Worm (Caenorhabditis elegans): ENCODE measurements around the gene ZK686.5.

Gene ZK686.5

DNA sequence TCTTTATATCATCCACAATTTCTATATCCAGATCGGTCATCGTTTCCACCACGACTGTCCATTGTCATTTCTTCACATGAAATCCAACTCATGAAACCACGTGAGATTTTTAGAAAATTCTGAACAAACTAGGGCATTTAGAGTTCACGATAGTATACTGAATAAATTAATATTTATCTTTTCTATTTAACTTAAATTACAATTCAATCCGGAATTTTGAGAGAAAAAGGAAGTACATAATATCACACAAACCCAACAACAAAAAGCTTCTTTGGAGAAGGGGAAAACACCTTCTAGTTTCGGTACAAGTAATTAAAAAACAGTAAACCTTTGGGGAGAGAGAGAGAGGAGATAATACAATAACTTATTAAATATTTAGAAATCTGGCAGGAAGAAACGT lies at the start of gene ZK686.5:
Gene ZK686.5, minus strand, starts transcription at position 101 of the 400 bp plus-strand sequence.
- TF ChIP-seq K02D7.2 (tag; optimal IDR thresholded peaks at IDR 0.05) (no peak), ceh-18 (tag; optimal IDR thresholded peaks at IDR 0.05) (no peak), ceh-14 (tag; optimal IDR thresholded peaks at IDR 0.05) (no peak), elt-2 (tag; optimal IDR thresholded peaks at IDR 0.05) (no peak), odd-2 (tag; optimal IDR thresholded peaks at IDR 0.05) (no peak), sdc-2 (tag; optimal IDR thresholded peaks at IDR 0.05) (no peak)

DNA sequence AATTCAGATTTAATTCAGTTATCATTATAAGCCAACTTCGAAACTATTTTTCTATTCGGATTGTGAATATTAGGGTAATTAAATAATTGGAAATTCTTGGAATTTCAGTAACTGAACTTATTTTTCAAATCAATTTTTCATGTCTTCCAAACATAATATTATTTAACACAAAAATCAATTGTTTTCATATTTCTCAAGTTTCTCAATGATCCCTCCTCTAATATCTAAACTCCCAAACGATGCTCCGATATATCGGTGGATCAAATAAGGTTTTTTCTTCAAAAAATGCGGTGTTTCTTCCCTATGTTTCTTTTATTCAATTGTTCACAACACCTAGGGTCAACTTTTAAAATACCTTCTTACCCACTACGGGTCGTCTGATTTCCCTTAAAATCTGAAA lies 49.1 kb upstream of the ZK686.5 start:
- no peak for TF ChIP-seq nhr-232 (tag; optimal IDR thresholded peaks at IDR 0.05)

DNA sequence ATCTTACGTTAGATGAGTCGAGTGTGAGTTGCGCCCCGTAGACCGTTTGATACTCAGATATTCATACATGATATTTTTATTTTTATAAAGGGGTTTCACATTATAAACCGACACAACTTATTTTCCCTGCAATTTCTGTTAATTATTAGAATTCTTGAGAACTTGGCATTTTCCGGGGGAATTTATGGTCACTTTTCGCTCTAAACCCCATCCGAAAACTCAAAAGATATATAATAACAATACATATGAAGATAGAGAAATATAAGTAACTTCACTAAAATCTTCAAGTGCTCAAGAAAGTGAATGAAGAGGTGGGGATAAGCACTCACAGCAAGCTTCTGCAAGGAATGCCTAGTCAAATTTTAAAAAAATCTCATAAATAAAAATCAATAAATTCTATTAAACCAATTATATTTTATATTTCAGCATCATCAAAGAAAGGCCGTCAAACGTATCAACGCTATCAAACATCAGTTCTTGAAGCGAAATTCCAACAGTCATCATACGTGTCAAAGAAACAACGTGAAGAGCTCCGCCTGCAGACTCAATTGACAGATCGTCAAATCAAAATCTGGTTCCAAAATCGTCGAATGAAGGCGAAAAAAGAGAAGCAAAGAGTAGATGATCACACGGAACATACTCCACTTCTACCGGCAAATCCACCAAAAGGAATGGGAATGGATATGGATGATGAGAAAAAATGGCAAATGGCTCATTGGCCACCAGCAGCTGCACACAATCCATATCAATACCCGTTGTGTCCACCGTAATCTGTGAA lies 48.4 kb upstream of the ZK686.5 start:
- TF ChIP-seq pros-1 (tag; optimal IDR thresholded peaks at IDR 0.05) (no peak), elt-2 (tag; optimal IDR thresholded peaks at IDR 0.05) (no peak), nfya-1 (tag; optimal IDR thresholded peaks at IDR 0.05) (no peak)

DNA sequence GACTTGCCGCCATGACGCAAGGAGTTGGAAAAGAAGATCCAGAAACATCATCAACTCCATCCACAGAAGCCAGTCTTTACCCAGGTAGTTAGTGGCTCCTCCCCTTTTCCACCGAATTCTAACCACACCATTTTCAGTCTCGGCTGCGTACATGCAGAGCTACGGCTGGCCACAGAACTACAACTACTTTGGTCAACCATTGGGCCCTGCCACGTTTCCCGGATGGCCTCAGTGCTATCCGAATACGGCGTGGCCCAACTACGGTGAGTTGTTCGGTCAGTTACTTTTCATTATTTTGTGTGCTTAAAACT lies 47.7 kb upstream of the ZK686.5 start:
- TF ChIP-seq hlh-8 (tag; optimal IDR thresholded peaks at IDR 0.05), result no peak

DNA sequence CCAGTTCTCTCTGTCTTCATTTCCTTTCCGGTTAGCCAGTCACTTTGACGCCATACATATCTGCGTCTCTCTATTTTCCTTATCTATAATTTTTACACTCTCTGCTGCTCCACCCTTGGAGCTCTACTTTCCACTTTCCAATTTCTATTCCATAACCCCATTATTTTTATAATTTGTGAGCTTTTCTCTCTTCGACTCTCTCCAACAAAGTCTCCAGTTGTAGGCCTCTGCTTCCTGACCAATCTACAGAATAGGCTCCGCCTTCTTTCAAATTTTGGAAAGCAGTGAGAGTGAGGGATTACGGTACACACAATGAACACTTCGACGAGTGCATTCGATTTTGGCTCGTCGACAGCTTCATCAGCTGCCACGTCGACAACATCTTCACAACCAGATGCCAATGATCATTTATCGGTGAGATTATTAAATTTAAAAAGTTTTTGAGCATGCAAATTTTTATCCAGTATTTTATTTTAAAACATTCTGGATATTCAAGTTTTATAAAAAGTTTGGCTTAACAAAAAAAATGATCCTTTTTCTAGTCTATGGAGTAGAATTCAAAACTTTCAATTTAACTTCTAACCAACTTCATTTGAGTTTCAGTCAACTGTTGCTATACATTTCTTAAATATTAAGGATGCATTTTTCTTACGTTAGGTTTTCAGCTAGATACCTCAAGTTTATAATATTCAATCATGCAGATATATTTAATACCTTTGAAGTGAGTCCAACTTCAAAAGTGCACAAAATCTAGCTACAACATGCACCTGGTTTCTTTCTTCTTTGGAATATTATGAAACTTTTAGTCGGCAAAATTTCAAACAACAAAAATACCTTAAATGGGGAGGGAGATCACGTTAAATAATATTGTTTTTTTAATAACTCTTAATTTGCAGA lies 47.1 kb upstream of the ZK686.5 start, which contains the start of gene egl-5:
Gene egl-5, plus strand, starts transcription at position 216 of the 897 bp plus-strand sequence.
- TF ChIP-seq ttx-3 (tag; optimal IDR thresholded peaks at IDR 0.05) (no peak), pqm-1 (tag; optimal IDR thresholded peaks at IDR 0.05) (no peak), nfya-1 (tag; optimal IDR thresholded peaks at IDR 0.05) (peak; percentile 47), pat-9 (tag; optimal IDR thresholded peaks at IDR 0.05) (no peak), unc-86 (tag; optimal IDR thresholded peaks at IDR 0.05) (no peak)

DNA sequence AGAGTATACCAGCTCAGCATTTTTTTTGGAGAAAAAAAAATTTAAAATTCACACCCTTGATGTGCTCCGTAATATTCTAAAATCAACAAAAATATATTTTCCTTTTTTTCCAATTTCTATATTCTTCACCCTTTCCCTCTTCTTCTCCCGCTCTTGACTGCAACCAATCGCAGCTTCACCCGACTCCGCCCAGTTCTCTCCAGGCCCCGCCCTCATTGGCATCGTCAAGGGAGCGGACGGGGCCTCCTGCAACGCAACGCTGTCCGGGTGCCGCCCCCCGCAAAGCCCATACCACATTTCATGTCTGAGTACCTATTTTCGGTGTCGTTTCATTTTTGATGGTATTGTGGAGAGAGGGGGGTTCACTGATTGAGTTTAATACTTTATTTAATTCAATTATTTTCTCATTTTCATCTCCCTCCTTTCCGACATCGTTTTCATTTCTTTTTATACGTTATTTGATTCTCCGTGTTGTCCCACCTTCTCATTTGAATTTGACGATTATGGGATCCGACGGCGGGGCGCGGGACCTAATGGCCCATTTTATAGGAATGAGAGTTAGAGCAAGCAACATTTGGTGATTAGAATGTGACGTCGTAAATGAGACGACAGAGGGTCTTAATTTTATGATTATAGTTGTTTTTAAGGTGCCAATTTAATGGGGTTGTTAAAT lies 45.0 kb upstream of the ZK686.5 start:
- TF ChIP-seq ceh-45 (GFP tag; IDR thresholded peaks at IDR 0.05) (no peak), nhr-232 (tag; optimal IDR thresholded peaks at IDR 0.05) (no peak), unc-42 (tag; optimal IDR thresholded peaks at IDR 0.05) (peak; percentile 23), sox-4 (tag; optimal IDR thresholded peaks at IDR 0.05) (no peak), ceh-6 (GFP tag; optimal IDR thresholded peaks at IDR 0.05) (no peak), C38D4.7 (GFP tag; optimal IDR thresholded peaks at IDR 0.05) (no peak), gmeb-2 (tag; optimal IDR thresholded peaks at IDR 0.05) (no peak), rnt-1 (tag; optimal IDR thresholded peaks at IDR 0.05) (no peak), unc-86 (tag; optimal IDR thresholded peaks at IDR 0.05) (no peak), mec-3 (tag; optimal IDR thresholded peaks at IDR 0.05; ENCODE audit: borderline replicate concordance) (no peak), ceh-18 (tag; optimal IDR thresholded peaks at IDR 0.05) (no peak), unc-3 (GFP tag; conservative IDR thresholded peaks at IDR 0.05) (no peak), unc-3 (tag; optimal IDR thresholded peaks at IDR 0.05) (no peak), nfya-1 (tag; optimal IDR thresholded peaks at IDR 0.05) (peak; percentile 98), ceh-14 (tag; optimal IDR thresholded peaks at IDR 0.05) (peak; percentile 34), ref-2 (tag; optimal IDR thresholded peaks at IDR 0.05) (peak; percentile 49), hlh-15 (tag; optimal IDR thresholded peaks at IDR 0.05) (no peak), elt-2 (tag; optimal IDR thresholded peaks at IDR 0.05) (no peak), odd-2 (tag; optimal IDR thresholded peaks at IDR 0.05) (no peak), ama-1 (optimal IDR thresholded peaks at IDR 0.05) (no peak)

All from whole organism, late embryonic.